Fruit fly (Drosophila melanogaster) ovary, adult (tissue): ENCODE results near the gene CG6481.

Experiments used
- CG17801 ChIP-seq: fragments of 200-800 bp; optimal IDR thresholded peaks from 2 replicates; lab custom pipeline; 2019; ENCODE audit warnings: missing biosample characterization, mild to moderate bottlenecking, missing genetic modification characterization, moderate library complexity; ENCODE audit not compliant: partially characterized antibody

The CG6481 gene

DNA sequence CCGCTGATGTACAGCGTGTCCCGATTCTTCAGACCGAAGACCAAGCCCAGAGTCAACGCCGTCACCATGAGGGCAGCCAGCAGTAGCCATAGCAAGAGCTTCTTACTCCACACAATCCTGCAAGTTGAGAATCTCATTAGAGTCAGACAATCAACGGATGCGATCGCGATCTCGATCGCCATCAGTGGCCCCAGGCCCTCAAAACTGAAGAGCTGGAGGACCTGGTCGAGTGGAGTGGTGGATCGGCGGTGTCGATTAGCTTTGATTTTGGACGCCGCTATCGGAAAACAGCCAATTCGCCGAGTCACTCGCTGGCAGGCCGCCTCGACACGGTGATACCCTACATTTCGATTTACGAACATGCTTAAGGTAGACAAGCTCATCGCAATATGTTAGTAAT is 13.7 kb downstream of the CG6481 start:
- no peak for TF ChIP-seq CG17801 (GFP tag; lab: Kevin White, UChicago)

DNA sequence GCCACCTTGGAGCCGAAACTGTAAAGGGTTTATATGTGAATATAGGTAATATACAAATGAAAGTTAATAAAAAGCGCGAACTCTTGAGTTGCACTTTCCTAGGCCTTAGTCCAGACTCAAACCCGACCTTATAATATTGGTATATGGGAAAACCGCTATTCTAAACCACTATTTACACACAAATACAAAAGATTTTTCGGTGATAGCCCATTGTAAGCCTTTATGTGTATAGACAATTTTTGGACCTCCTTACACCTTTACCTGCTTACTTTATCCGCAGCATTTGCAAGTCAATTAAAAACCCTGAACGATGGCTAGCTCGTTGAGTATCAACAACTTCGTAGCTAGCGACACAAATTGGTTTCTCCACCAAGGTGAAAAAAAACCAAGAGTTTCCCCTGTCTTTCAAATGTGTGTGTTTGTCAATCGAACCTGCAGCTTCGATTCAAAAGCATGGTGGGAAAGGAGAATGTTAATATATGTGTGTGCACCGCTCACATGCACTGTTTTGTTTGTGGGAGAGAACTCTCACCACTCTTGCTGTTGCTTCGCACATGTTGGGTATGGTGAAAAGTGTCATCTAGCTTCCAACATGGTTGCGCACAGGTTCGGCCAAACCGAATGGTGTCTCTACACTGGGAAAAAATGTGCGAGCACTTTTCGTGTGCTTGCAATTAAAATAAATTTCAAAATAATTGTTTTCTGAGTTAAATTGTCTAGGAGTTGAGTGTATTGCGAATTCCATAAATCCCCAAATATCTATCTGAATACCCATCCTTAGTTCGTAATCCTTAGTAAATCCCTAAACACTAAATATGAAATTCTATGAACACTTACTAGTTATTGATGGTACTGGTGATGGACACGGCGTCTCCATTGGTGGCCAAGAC is 15.4 kb downstream of the CG6481 start:
- TF ChIP-seq CG17801 (GFP tag; lab: Kevin White, UChicago): peak; percentile 19

DNA sequence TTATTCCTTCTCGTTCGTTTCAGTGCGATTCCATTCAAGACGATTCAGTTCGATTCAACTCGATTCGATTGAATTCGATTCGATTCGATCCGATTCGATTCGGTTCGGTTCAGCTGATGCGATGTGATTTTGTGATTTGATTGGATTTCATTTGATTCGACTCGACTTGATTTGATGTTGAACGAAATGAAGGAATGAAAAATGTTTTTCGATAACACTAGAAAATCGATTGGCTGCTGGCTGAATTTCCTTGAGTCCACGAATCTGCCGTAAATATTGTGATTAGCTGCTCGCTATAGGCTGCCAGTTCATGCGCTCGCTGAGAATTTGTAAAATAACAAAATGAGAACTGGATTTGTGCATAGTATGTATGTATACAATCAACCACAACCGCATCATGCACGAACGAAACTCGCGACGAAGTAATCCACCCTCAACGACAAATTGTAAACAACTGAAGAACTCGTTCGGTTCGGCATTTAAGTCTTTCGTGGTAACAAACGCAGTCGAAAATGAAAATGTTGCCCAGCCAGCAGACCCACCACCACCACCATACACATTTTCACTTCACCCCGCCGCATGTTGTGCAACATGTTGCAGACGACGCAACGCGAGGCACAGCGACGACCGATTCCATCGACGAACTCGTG is 17.2 kb downstream of the CG6481 start, which contains the start of gene Wnt5:
TSS of gene Wnt5 (minus strand) at position 458 of the 650 bp plus-strand sequence.
- peak; percentile 19 for TF ChIP-seq CG17801 (GFP tag; lab: Kevin White, UChicago)

DNA sequence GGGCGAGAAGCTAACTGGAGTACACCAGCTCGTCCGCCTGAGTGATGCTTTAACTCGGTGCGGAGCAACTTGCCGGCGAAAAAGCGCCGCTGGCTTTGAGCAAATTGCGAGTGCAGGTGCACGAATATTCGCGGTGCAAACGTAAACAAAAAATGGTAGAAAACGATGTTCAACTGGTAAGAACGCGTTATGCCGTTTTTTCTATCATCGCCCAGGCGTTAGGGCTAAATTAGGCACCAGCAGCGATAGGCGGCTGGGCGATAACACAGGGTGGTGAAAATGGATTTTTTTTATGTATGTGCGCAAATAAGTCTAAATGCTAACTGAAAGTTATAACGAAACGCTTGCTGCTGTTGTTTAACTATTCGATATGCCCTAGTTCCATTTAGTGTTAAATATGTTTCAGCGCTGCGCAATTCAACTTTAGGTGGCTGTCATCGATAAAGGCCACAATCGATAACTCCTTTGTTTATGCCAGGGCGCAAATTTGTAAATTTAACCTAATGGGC is 22.5 kb downstream of the CG6481 start, which contains the start of the genes Pgant7 and Xrcc2:
TSS of gene Pgant7 (minus strand) at position 308 of the 509 bp plus-strand sequence.
TSS of gene Xrcc2 (plus strand) at position 449 of the 509 bp plus-strand sequence.
- peak; percentile 9 for TF ChIP-seq CG17801 (GFP tag; lab: Kevin White, UChicago)

DNA sequence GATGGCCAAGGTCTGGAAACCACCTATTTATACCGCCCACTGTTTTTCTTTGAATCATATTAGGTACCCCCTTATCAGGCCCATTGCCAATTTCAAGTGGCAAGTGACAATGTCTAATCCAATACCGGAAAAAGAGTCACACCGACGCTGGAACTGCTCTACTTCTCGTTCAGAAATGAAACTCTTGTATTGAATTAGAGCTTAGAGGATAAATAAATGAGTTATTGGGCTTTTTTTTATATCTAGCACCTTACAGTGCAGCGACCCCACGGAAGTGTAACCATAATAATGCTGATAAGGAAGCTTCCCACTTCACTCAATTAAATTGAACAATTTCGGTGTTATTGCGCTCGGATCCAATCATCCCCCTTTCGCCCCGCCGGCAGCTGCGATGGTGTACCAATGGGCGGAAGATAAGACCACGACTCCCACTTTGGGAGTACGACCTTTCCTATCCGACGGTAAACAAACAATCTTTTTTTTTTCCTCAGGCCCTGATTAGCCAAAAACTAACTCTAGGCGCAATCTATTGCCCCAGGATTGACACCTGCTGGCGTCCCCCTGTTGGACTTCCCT is 28.0 kb downstream of the CG6481 start, which contains the start of gene CG15043:
TSS of gene CG15043 (minus strand) at position 4 of the 576 bp plus-strand sequence.
- no peak for TF ChIP-seq CG17801 (GFP tag; lab: Kevin White, UChicago)

DNA sequence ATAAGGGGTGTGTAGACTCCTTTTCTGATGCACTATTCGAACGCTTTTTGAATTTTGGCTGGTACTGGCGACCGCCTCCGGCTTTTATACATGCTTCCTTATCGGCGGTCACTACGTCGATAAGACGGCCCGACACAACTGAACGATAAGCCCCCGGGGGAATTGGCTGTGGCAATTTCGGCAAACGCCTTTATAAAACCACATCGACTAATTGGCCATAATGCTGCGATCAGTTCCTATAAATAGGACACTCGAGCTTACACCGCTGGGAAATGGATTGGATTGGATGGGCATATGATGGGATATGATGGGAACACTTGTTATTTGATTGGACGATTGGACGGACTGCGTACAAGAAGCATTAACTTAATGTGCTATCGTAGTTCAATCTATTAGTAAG is 30.3 kb downstream of the CG6481 start, which contains the start of gene CG15044:
TSS of gene CG15044 (minus strand) at position 66 of the 400 bp plus-strand sequence.
- TF ChIP-seq CG17801 (GFP tag; lab: Kevin White, UChicago): no peak

DNA sequence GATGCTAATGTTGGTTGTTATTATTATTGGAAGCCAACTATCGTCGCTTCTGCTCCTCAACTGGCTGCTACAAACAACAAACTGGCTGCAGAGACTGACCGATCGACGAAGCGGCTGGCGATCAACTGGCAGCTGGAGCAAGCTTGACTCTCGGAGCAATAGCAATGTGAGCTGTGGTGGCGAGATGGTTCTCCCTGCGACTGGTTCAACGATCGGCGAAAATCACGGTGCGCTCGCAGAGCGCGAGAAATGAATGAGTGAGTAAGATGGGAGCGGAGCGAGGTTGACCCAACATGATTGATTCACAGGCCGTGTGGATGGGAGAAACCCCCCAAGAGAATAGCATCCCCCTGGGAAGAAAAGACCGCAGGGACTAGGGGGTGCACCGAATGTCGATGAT is 32.7 kb downstream of the CG6481 start, which contains the start of gene CG15046:
TSS of gene CG15046 (minus strand) at position 112 of the 400 bp plus-strand sequence.
- TF ChIP-seq CG17801 (GFP tag; lab: Kevin White, UChicago): no peak

DNA sequence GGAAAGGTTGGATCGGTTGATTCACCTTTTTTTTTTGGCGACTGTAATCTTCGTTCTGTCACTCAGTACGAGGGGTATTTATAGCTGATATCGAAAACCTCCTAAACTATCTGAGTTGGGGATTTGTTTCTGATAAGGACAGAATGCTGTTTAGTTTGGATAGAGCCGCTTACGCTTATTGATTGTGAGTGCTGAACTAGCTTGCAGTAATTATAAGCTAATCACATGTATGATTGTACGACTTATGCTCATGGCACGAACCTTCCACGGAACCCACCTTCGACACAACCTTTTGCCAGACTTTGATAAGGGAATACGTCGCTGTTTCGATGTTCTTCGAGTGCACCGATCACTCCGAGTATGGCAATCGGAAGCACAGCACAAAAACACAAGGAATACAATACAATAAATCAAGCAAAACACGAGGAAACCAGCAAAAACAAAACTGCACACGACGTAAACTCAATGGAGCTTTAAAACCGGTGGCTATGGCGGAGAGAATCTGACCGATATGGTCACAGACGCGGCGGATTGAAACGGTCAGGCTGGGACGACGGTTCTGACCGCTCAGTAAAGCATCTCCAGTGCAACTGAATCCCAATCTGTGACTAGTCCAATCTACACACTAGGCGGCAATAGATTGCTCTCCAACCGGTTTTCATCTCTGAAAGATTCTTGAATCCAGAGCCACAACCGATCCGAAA is 35.7 kb downstream of the CG6481 start, which contains the start of gene psh:
TSS of gene psh (minus strand) at position 566 of the 704 bp plus-strand sequence.
- no peak for TF ChIP-seq CG17801 (GFP tag; lab: Kevin White, UChicago)

DNA sequence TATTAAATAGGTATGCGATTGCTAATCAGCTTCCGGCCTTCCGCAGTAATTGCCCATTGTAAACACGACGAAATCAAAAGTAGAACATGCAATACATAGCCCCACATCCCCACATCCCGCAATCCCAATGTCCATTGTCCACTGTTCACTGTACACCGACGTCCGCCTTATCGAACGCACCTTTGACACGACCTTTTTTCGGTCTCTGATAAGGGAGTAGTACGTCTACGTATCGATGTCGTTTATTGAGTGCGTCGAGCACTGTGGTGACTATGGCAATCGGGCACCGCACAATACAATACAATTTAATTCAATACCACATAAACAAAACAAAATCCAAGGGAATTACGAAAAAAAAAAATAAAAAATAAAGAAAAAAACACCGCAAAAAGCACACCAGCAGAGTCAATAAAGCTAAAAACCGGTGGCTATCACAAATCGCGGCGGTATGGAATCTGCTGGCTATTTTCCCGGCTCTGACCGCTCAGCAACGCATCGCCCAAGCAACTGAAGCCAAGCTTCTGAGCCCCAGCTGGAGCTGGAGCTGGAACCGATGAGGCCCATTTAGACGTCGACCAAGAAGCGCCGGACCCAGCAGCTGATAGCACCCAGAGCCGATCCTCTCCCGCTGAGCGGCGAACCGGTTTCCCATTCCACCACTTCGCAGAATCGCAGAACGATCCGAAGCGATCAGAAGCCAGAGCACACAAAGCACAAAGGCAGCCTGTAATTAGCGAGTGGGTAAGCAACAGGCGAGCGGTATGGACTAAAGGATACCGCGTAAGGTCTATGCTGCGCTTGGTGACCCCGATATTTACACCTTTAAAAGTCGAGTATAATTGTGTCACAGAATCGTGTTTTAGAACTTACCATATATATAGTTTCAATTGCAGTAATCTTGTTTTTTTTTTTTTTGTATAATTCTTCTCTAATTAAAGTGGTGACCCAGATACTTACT is 38.7 kb downstream of the CG6481 start, which contains the start of gene Hayan:
TSS of gene Hayan (minus strand) at position 512 of the 958 bp plus-strand sequence.
- no peak for TF ChIP-seq CG17801 (GFP tag; lab: Kevin White, UChicago)

DNA sequence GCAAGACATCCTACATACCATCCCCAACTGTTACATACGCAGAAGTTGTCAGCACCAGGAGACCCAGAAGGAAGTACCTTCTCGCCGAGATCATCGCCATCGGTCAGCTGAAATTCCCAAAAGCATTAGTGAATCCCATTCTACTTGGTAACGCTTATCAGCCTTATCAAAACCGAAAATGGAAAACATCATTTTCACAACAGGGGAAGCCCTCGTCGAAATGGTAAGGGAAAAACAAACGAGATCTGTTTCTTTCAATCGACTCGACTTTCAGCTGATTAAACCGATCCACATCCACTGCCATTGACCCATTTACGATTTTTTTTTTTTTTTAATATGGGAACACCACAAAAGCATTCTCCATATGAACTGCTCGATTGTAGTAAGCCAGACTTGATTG is 39.7 kb downstream of the CG6481 start:
- TF ChIP-seq CG17801 (GFP tag; lab: Kevin White, UChicago): no peak

DNA sequence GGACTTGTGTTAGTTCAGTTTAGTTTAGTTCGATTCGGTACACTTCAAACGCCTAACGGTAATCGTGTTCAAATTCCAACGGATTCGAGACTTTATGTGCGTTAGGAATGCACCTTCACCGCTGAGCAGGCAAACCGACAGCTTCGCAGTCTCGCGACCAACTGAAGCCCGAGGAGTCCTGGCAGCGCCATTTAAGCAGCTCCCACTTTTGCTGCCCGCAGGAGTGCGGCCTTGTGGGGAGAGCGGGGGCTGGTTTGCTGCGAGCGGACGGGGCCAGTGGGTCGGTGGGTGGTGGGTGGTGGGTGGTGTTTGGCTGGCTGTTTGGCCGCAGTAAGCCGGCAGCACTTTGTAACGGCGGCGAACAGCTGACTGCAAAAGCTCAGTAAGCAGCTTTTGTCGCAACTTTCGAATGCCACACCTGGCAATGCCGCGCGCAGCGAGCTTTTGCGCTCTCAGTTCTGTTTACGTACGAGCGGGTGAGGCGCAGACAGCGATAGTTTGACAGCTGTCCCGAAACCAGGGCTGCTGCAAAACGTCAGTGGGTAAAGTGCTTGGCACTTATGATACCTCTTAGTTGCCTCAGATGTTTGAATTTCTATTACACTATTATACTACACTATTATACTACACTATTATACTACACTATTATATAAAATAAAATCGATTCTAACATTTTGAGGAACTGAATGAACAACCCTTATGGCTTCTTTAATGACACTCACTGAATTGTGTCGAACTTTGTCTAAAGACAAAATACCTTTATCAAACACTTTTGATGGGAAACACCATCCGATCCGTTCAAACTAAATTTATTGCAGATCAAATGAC is 42.7 kb downstream of the CG6481 start, which contains the start of gene CG32547:
TSS of gene CG32547 (minus strand) at position 181 of the 828 bp plus-strand sequence.
- peak; percentile 74 for TF ChIP-seq CG17801 (GFP tag; lab: Kevin White, UChicago)
